Worm (Caenorhabditis elegans) whole organism, early embryonic: Measurements from ENCODE around the gene mxl-3.

ENCODE experiments used
- B0310.2 ChIP-seq: sonication (generic microtip); optimal IDR thresholded peaks from 2 replicates; lab custom pipeline; 2016; ENCODE audit warnings: mild to moderate bottlenecking, missing genetic modification characterization, missing compliant biosample characterization
- F13C5.2 ChIP-seq: sonication (generic microtip); optimal IDR thresholded peaks from 2 replicates; lab custom pipeline; 2017; ENCODE audit warnings: mild to moderate bottlenecking, missing genetic modification characterization, inconsistent platforms, missing compliant biosample characterization
- aly-1 ChIP-seq: sonication (generic microtip); optimal IDR thresholded peaks from 2 replicates; lab custom pipeline; 2016; ENCODE audit warnings: missing genetic modification characterization, missing compliant biosample characterization
- ama-1 ChIP-seq: fragments of 150-350 bp; optimal IDR thresholded peaks from 2 replicates; lab custom pipeline; 2014
- ceh-13 ChIP-seq: fragments of 200-800 bp; sonication (Bioruptor generic); optimal IDR thresholded peaks from 2 replicates; lab custom pipeline; 2018; ENCODE audit warnings: mild to moderate bottlenecking, missing genetic modification characterization, missing compliant biosample characterization
- ceh-36 ChIP-seq: sonication (generic microtip); optimal IDR thresholded peaks from 2 replicates; lab custom pipeline; 2016; ENCODE audit warnings: missing genetic modification characterization, inconsistent platforms, missing compliant biosample characterization
- ets-7 ChIP-seq: sonication (generic microtip); optimal IDR thresholded peaks from 2 replicates; lab custom pipeline; 2016; ENCODE audit warnings: missing genotype, missing genetic modification characterization, missing compliant biosample characterization
- flt-1 ChIP-seq: fragments of 200-800 bp; sonication (Bioruptor generic); IDR thresholded peaks from 2 replicates; pipeline ENCODE4 v1.3.6; 2022; ENCODE audit warnings: missing genetic modification characterization, missing compliant biosample characterization
- hmbx-1 ChIP-seq: sonication (generic microtip); optimal IDR thresholded peaks from 2 replicates; lab custom pipeline; 2016; ENCODE audit warnings: mild to moderate bottlenecking, missing genetic modification characterization, missing compliant biosample characterization
- hmg-4 ChIP-seq: fragments of 200-800 bp; sonication (Bioruptor generic); optimal IDR thresholded peaks from 2 replicates; lab custom pipeline; 2018; ENCODE audit warnings: mild to moderate bottlenecking, missing genetic modification characterization, missing compliant biosample characterization
- hnd-1 ChIP-seq: sonication (generic microtip); optimal IDR thresholded peaks from 2 replicates; lab custom pipeline; 2016; ENCODE audit warnings: missing genetic modification characterization, missing compliant biosample characterization
- pes-1 ChIP-seq: fragments of 200-800 bp; sonication (Bioruptor generic); IDR thresholded peaks from 2 replicates; pipeline ENCODE4 v1.3.6; 2022; ENCODE audit warnings: missing genetic modification reagents, missing genetic modification characterization, missing compliant biosample characterization
- scrt-1 ChIP-seq: fragments of 200-800 bp; sonication (Bioruptor generic); IDR thresholded peaks from 2 replicates; pipeline ENCODE4 v1.3.6; 2022; ENCODE audit warnings: missing genetic modification characterization, missing compliant biosample characterization
- sea-1 ChIP-seq: fragments of 200-800 bp; sonication (Bioruptor generic); conservative IDR thresholded peaks from 2 replicates; pipeline ENCODE4 v1.3.6; 2022; ENCODE audit warnings: missing genetic modification characterization, missing compliant biosample characterization
- tbx-11 ChIP-seq: fragments of 200-800 bp; sonication (Bioruptor generic); IDR thresholded peaks from 2 replicates; pipeline ENCODE4 v1.3.6; 2022; ENCODE audit warnings: missing genetic modification characterization, missing compliant biosample characterization
- tbx-37 ChIP-seq: fragments of 200-800 bp; sonication (Bioruptor generic); conservative IDR thresholded peaks from 2 replicates; pipeline ENCODE4 v1.3.6; 2022; ENCODE audit warnings: missing genetic modification reagents, missing genetic modification characterization, missing compliant biosample characterization
- tra-4 ChIP-seq: sonication (generic microtip); optimal IDR thresholded peaks from 2 replicates; lab custom pipeline; 2017; ENCODE audit warnings: missing genetic modification characterization, missing compliant biosample characterization

The mxl-3 gene

DNA sequence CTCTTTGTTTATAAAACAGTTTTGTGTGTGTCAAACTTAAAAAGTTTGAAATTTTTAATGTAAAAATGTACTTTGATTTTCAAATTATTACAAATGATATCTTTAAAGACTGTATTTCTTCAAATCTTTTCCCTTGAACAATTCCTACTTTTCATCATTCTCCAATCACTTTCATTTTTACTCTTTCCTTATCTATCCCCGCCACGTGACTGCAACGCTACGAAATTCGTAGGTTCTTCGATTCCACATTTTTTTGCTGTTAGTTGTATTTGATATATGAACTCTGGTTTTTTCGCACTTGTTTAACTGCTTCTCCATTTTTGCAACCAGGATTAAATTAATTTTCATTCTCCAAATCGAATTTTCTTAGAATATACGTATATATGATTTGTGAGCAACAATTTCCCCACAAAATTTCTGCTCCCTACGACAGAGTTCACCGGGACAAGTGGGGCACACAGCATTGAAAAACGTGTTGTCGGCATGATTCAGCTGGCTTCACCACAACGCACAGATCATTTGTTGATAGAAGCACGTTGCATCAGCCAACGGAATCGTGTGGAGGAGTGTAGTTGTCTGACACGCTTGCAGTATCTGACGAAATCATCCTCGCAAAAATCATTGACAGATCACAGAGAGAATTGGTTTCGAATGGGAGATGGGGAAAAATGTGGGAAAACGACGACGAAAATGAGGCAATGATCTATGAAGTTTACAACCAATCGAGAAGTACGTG is 4.2 kb upstream of the mxl-3 start:
- no peak for TF ChIP-seq ama-1
- no peak for TF ChIP-seq hnd-1 (tag; lab: Kevin White, UChicago)
- TF ChIP-seq scrt-1: no peak
- TF ChIP-seq ets-7 (tag; lab: Kevin White, UChicago): no peak
- no peak for TF ChIP-seq B0310.2 (tag; lab: Kevin White, UChicago)
- TF ChIP-seq tbx-37 (GFP tag; lab: Robert Waterston, UW): no peak
- TF ChIP-seq tra-4 (tag; lab: Kevin White, UChicago): no peak
- TF ChIP-seq hmg-4 (GFP tag; lab: Kevin White, UChicago): no peak
- TF ChIP-seq pes-1 (GFP tag; lab: Robert Waterston, UW): no peak
- TF ChIP-seq sea-1 (GFP tag; lab: Robert Waterston, UW): no peak
- TF ChIP-seq ceh-13: no peak

DNA sequence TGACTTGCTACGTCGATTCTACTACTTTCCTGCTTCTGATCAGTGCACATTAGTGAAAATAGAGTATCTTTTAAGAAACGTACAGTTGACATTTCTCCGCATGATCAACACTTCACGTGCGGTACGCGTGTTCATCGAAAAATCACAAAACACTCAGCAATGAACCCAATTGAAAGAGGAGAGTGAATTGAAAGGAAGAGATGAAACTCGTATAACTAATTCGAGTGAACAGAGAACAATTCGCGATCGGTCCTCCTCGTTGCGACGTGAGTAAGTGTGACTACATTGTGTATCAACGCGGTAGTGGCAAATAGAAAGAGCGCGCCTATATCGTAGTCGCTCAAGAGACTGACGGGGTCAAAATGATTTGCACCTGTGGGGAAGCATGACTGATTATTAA is 2.9 kb upstream of the mxl-3 start:
- TF ChIP-seq B0310.2 (tag; lab: Kevin White, UChicago) (no peak), pes-1 (GFP tag; lab: Robert Waterston, UW) (no peak), hmg-4 (GFP tag; lab: Kevin White, UChicago) (no peak), flt-1 (GFP tag; lab: Robert Waterston, UW) (no peak), F13C5.2 (tag; lab: Kevin White, UChicago) (no peak), ama-1 (no peak), scrt-1 (no peak), tbx-11 (GFP tag; lab: Robert Waterston, UW) (no peak), sea-1 (GFP tag; lab: Robert Waterston, UW) (no peak), tbx-37 (GFP tag; lab: Robert Waterston, UW) (no peak), ceh-13 (no peak)

- TF ChIP-seq scrt-1 (no peak), hmbx-1 (tag; lab: Kevin White, UChicago) (no peak), F13C5.2 (tag; lab: Kevin White, UChicago) (no peak)
These were observed 1.6 kb upstream of the mxl-3 start for ce11 chrX:13352164-13352563.

DNA sequence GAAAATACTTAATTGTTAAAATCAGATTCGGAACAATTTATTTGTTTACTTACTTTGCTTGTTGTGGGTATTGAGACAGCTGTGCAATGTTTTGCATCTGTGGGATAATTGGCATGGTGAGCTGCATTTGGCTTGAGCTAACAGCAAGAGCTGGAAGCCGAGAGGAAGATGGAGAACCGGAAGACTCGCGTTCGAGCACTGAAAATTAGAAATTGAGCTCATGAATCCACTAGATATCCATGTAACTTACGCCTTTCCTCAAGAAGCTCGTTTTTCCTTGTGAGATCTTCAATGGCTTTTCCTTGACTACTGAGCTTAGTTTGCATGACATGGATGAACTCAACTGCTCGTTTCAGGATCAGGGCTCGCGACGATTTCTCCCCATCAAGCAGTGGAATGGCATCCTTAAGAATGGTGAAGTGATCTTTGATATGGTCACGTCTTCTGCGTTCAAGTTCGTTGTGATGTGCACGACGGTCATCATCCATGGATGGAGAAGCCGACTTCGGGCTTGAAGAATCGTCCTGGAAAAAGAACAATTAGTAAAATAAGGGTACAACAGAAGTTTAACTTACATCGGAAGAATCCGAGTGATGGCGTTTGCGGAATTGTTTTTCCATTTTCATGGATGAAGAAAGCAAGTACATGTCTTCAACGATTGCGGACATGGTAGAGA is 343 bp downstream of the mxl-3 start:
- TF ChIP-seq ama-1 (no peak), tra-4 (tag; lab: Kevin White, UChicago) (no peak), tbx-37 (GFP tag; lab: Robert Waterston, UW) (no peak), sea-1 (GFP tag; lab: Robert Waterston, UW) (no peak), aly-1 (tag; lab: Kevin White, UChicago) (no peak), hmg-4 (GFP tag; lab: Kevin White, UChicago) (no peak), ceh-13 (no peak), pes-1 (GFP tag; lab: Robert Waterston, UW) (no peak), flt-1 (GFP tag; lab: Robert Waterston, UW) (no peak)

ce11 chrX:13349230-13350122 is 1.1 kb downstream of the mxl-3 start:
- TF ChIP-seq aly-1 (tag; lab: Kevin White, UChicago) (no peak), tbx-11 (GFP tag; lab: Robert Waterston, UW) (no peak), tbx-37 (GFP tag; lab: Robert Waterston, UW) (no peak), sea-1 (GFP tag; lab: Robert Waterston, UW) (no peak), F13C5.2 (tag; lab: Kevin White, UChicago) (no peak), pes-1 (GFP tag; lab: Robert Waterston, UW) (no peak), ets-7 (tag; lab: Kevin White, UChicago) (no peak), flt-1 (GFP tag; lab: Robert Waterston, UW) (no peak), ceh-36 (tag; lab: Kevin White, UChicago) (no peak), tra-4 (tag; lab: Kevin White, UChicago) (no peak), hmg-4 (GFP tag; lab: Kevin White, UChicago) (no peak), hnd-1 (tag; lab: Kevin White, UChicago) (no peak), B0310.2 (tag; lab: Kevin White, UChicago) (no peak), ceh-13 (no peak)

DNA sequence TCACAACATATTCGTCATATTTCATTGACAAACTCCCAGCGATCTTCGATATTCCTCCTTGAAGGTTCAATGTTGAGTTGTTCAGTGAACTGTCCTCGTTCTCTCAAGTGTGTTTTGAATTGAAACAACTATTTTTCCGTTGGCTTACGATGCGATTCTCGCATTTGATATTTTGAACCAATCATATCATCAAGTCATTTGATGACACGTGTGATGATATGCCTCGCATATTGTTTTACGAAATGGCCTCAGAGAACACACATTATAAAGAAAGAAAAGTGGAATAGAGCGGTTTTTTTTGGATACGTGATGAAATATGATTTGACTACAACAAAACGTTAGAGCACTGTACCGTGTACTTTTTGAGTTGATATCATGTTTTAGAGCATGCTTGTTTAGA is 2.2 kb downstream of the mxl-3 start:
- TF ChIP-seq scrt-1: no peak

DNA sequence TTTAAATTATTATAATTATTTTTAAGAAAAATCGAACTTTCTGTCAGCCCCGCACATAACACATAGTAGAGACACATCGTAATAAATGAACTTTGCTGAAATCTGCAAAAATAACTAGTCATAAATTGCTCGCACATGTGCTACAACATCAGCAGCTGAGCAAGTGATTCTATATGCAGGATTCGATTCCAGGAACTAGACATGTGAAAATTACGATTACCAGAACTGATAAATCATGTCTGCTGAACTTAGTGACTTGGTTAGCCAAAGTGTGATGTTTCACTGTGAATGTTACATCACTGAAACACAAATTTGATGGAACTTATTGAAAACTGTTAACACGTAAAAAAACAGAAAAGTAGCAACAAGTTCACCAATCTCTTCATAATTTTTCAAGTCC is 3.4 kb downstream of the mxl-3 start:
- TF ChIP-seq B0310.2 (tag; lab: Kevin White, UChicago) (no peak), ceh-13 (no peak), ceh-36 (tag; lab: Kevin White, UChicago) (no peak), ama-1 (no peak), sea-1 (GFP tag; lab: Robert Waterston, UW) (no peak), hnd-1 (tag; lab: Kevin White, UChicago) (no peak), tbx-37 (GFP tag; lab: Robert Waterston, UW) (no peak), flt-1 (GFP tag; lab: Robert Waterston, UW) (no peak), pes-1 (GFP tag; lab: Robert Waterston, UW) (no peak), tra-4 (tag; lab: Kevin White, UChicago) (no peak), aly-1 (tag; lab: Kevin White, UChicago) (no peak), hmbx-1 (tag; lab: Kevin White, UChicago) (no peak), hmg-4 (GFP tag; lab: Kevin White, UChicago) (no peak), scrt-1 (no peak), F13C5.2 (tag; lab: Kevin White, UChicago) (no peak), ets-7 (tag; lab: Kevin White, UChicago) (no peak), tbx-11 (GFP tag; lab: Robert Waterston, UW) (no peak)
